Worm (Caenorhabditis elegans) whole organism, midembryonic: Measurements from ENCODE around the gene K10D6.4.

Experiments used
- flt-1 ChIP-seq: fragments of 200-800 bp; sonication (Bioruptor generic); IDR thresholded peaks from 2 replicates; pipeline ENCODE4 v1.3.6; 2022; ENCODE audit warnings: missing genetic modification characterization, missing compliant biosample characterization
- tab-1 ChIP-seq: fragments of 200-800 bp; sonication (Bioruptor generic); IDR thresholded peaks from 2 replicates; pipeline ENCODE4 v1.3.6; 2022; ENCODE audit warnings: missing genetic modification characterization, missing compliant biosample characterization
- ztf-23 ChIP-seq: fragments of 200-800 bp; sonication (Bioruptor generic); IDR thresholded peaks from 2 replicates; pipeline ENCODE4 v1.3.6; 2022; ENCODE audit warnings: missing genetic modification reagents, missing genetic modification characterization, missing compliant biosample characterization

ce11 chrV:11250735-11251134 lies 49.0 kb downstream of the K10D6.4 start, which contains the start of gene T19B10.12:
- no peak for TF ChIP-seq ztf-23 (GFP tag; lab: Robert Waterston, UW)
- TF ChIP-seq flt-1 = no peak
- no peak for TF ChIP-seq tab-1 (GFP tag; lab: Robert Waterston, UW)
